Worm (Caenorhabditis elegans): ENCODE measurements around the gene swm-1.

DNA sequence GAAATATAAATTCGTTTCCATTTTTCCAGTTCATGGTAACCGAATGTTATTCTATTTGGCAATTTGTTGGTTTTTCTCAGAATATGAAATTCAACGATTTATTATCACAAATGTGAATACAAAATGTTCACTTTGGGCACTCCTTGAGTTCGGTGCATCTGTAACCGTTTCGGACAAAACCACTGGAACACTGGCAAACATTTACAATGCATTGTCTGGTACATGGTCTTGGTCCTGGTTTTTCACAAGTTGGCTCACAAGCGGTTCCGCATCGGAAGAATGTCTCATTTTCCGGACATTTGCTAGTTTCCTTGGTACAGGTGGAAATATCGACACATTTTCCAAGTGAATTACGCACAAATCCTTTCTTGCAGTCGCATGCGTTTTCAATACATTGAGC, 1.4 kb downstream of the swm-1 start:
- TF ChIP-seq dve-1 (tag; optimal IDR thresholded peaks at IDR 0.05) (no peak), ama-1 (optimal IDR thresholded peaks at IDR 0.05) (no peak), hlh-8 (tag; optimal IDR thresholded peaks at IDR 0.05) (no peak), unc-42 (tag; optimal IDR thresholded peaks at IDR 0.05) (no peak)
